Fruit fly (Drosophila melanogaster) Kc167 (cell line): ENCODE results near the gene Arpc2.

Source experiments
- Sin3A ChIP-seq: fragments of >200 bp; optimal IDR thresholded peaks from 2 replicates; lab custom pipeline; 2018; ENCODE audit warnings: missing external identifiers
- insv ChIP-seq: fragments of >200 bp; optimal IDR thresholded peaks from 3 replicates; lab custom pipeline; 2018; ENCODE audit warnings: missing external identifiers

dm6 chr2L:20428382-20428755 is 11.5 kb downstream of the Arpc2 start:
- no peak for TF ChIP-seq insv
- no peak for TF ChIP-seq Sin3A
